Fruit fly (Drosophila melanogaster) whole organism, embryonic: Measurements from ENCODE around the gene moody.

Source experiments
- Awh ChIP-seq: fragments of 200-800 bp; sonication (Bioruptor generic); IDR thresholded peaks from 2 replicates; pipeline ENCODE4, ENCODE4 v1.3.6; 2022; ENCODE audit warnings: missing biosample characterization, missing genetic modification characterization
- Bdp1 ChIP-seq: fragments of 200-800 bp; sonication (Bioruptor generic); optimal IDR thresholded peaks from 3 replicates; lab custom pipeline; 2016; ENCODE audit warnings: missing biosample characterization, missing genetic modification characterization
- CG10209 ChIP-seq: fragments of 200-800 bp; sonication (Bioruptor generic); optimal IDR thresholded peaks from 3 replicates; lab custom pipeline; 2017; ENCODE audit warnings: missing biosample characterization, mild to moderate bottlenecking, missing genetic modification characterization, missing genetic modification reagents
- CG10274 ChIP-seq: fragments of 200-800 bp; sonication (Bioruptor generic); optimal IDR thresholded peaks from 3 replicates; lab custom pipeline; 2017; ENCODE audit warnings: missing biosample characterization, mild to moderate bottlenecking, missing genetic modification characterization
- CG10979 ChIP-seq: fragments of 200-800 bp; sonication (Bioruptor generic); optimal IDR thresholded peaks from 2 replicates; lab custom pipeline; 2018; ENCODE audit warnings: missing biosample characterization, mild to moderate bottlenecking, missing genetic modification characterization, moderate library complexity
- CG11093 ChIP-seq: fragments of 200-800 bp; sonication (Bioruptor generic); IDR thresholded peaks from 3 replicates; pipeline ENCODE4 v1.3.6; 2022; ENCODE audit warnings: missing biosample characterization, missing genetic modification characterization
- CG11560 ChIP-seq: fragments of 200-800 bp; sonication (Bioruptor generic); IDR thresholded peaks from 3 replicates; pipeline ENCODE4 v1.3.6; 2022; ENCODE audit warnings: missing biosample characterization, missing genetic modification characterization
- CG11696 ChIP-seq: fragments of 200-800 bp; sonication (Bioruptor generic); IDR thresholded peaks from 2 replicates; pipeline ENCODE4 v1.3.6; 2022; ENCODE audit warnings: missing biosample characterization, missing genetic modification characterization
- CG12104 ChIP-seq: fragments of 200-800 bp; sonication (Bioruptor generic); optimal IDR thresholded peaks from 3 replicates; lab custom pipeline; 2016; ENCODE audit warnings: missing biosample characterization, missing genetic modification characterization
- CG12236 ChIP-seq: fragments of 200-800 bp; sonication (Bioruptor generic); optimal IDR thresholded peaks from 2 replicates; lab custom pipeline; 2016; ENCODE audit warnings: missing biosample characterization, missing genetic modification characterization
- CG12744 ChIP-seq: fragments of 200-800 bp; sonication (Bioruptor generic); optimal IDR thresholded peaks from 2 replicates; lab custom pipeline; 2016; ENCODE audit warnings: missing biosample characterization, missing genetic modification characterization
- CG14050 ChIP-seq: fragments of 200-800 bp; sonication (Bioruptor generic); IDR thresholded peaks from 3 replicates; pipeline ENCODE4 v1.3.6; 2022; ENCODE audit warnings: missing biosample characterization, missing genetic modification characterization
- CG15601 ChIP-seq: fragments of 200-800 bp; sonication (Bioruptor generic); optimal IDR thresholded peaks from 3 replicates; lab custom pipeline; 2019; ENCODE audit warnings: missing biosample characterization, mild to moderate bottlenecking, missing genetic modification characterization, moderate library complexity
- CG16813 ChIP-seq: fragments of 200-800 bp; sonication (Bioruptor generic); IDR thresholded peaks from 3 replicates; pipeline ENCODE4 v1.3.6; 2022; ENCODE audit warnings: missing biosample characterization, missing genetic modification characterization; ENCODE audit not compliant: partially characterized antibody
- CG1832 ChIP-seq: fragments of 200-800 bp; sonication (Bioruptor generic); optimal IDR thresholded peaks from 2 replicates; lab custom pipeline; 2017; ENCODE audit warnings: missing biosample characterization, mild to moderate bottlenecking, missing genetic modification characterization, inconsistent platforms
- CG18764 ChIP-seq: fragments of 200-800 bp; sonication (Bioruptor generic); optimal IDR thresholded peaks from 3 replicates; lab custom pipeline; 2016; ENCODE audit warnings: missing biosample characterization, missing genetic modification characterization
- CG2199 ChIP-seq: fragments of 200-800 bp; sonication (Bioruptor generic); IDR thresholded peaks from 3 replicates; pipeline ENCODE4 v1.3.6; 2022; ENCODE audit warnings: missing biosample characterization, missing genetic modification characterization
- CG2678 ChIP-seq: fragments of 200-800 bp; sonication (Bioruptor generic); optimal IDR thresholded peaks from 3 replicates; lab custom pipeline; 2019; ENCODE audit warnings: missing biosample characterization, mild to moderate bottlenecking, missing genetic modification characterization, moderate library complexity
- CG2875 ChIP-seq: fragments of 200-800 bp; sonication (Bioruptor generic); optimal IDR thresholded peaks from 2 replicates; lab custom pipeline; 2017; ENCODE audit warnings: missing biosample characterization, mild to moderate bottlenecking, missing genetic modification characterization, missing genetic modification reagents
- CG33557 ChIP-seq: fragments of 200-800 bp; sonication (Bioruptor generic); optimal IDR thresholded peaks from 2 replicates; lab custom pipeline; 2019; ENCODE audit warnings: missing biosample characterization, mild to moderate bottlenecking, missing genetic modification characterization, moderate library complexity
- CG3838 ChIP-seq: fragments of 200-800 bp; sonication (Bioruptor generic); optimal IDR thresholded peaks from 3 replicates; lab custom pipeline; 2016; ENCODE audit warnings: missing biosample characterization, missing genetic modification characterization
- CG3995 ChIP-seq: fragments of 200-800 bp; sonication (Bioruptor generic); optimal IDR thresholded peaks from 3 replicates; lab custom pipeline; 2016; ENCODE audit warnings: missing biosample characterization, missing genetic modification characterization
- CG4424 ChIP-seq: fragments of 200-800 bp; sonication (Bioruptor generic); optimal IDR thresholded peaks from 3 replicates; lab custom pipeline; 2016; ENCODE audit warnings: missing biosample characterization, missing genetic modification characterization
- CG5245 ChIP-seq: fragments of 200-800 bp; sonication (Bioruptor generic); optimal IDR thresholded peaks from 3 replicates; lab custom pipeline; 2016; ENCODE audit warnings: missing biosample characterization, missing genetic modification characterization
- CG6689 ChIP-seq: fragments of 200-800 bp; sonication (Bioruptor generic); IDR thresholded peaks from 2 replicates; pipeline ENCODE4 v1.3.6; 2022; ENCODE audit warnings: missing biosample characterization, missing genetic modification characterization
- CG7271 ChIP-seq: fragments of 200-800 bp; sonication (Bioruptor generic); optimal IDR thresholded peaks from 2 replicates; lab custom pipeline; 2018; ENCODE audit warnings: missing biosample characterization, mild to moderate bottlenecking, missing genetic modification characterization, moderate library complexity
- CG7963 ChIP-seq: fragments of 200-800 bp; sonication (Bioruptor generic); IDR thresholded peaks from 3 replicates; pipeline ENCODE4 v1.3.6; 2022; ENCODE audit warnings: missing biosample characterization, missing genetic modification characterization; ENCODE audit not compliant: partially characterized antibody
- CG7987 ChIP-seq: fragments of 200-800 bp; sonication (Bioruptor generic); optimal IDR thresholded peaks from 2 replicates; lab custom pipeline; 2018; ENCODE audit warnings: missing biosample characterization, mild to moderate bottlenecking, missing genetic modification characterization, moderate library complexity
- CG8944 ChIP-seq: fragments of 200-800 bp; sonication (Bioruptor generic); optimal IDR thresholded peaks from 3 replicates; lab custom pipeline; 2016; ENCODE audit warnings: missing biosample characterization, missing genetic modification characterization
- Fer1 ChIP-seq: fragments of 200-800 bp; sonication (Bioruptor generic); optimal IDR thresholded peaks from 2 replicates; lab custom pipeline; 2017; ENCODE audit warnings: missing biosample characterization, mild to moderate bottlenecking, missing genetic modification characterization
- HLHmδ ChIP-seq: fragments of 200-800 bp; sonication (Bioruptor generic); optimal IDR thresholded peaks from 2 replicates; lab custom pipeline; 2018; ENCODE audit warnings: missing biosample characterization, mild to moderate bottlenecking, missing genetic modification characterization, moderate library complexity
- Mes4 ChIP-seq: fragments of 200-800 bp; sonication (Bioruptor generic); optimal IDR thresholded peaks from 2 replicates; lab custom pipeline; 2016; ENCODE audit warnings: missing biosample characterization, missing genetic modification characterization
- Oaz ChIP-seq: fragments of 200-800 bp; sonication (Bioruptor generic); IDR thresholded peaks from 2 replicates; pipeline ENCODE4 v1.3.6; 2022; ENCODE audit warnings: missing biosample characterization, missing genetic modification characterization
- PHDP ChIP-seq: fragments of 200-800 bp; sonication (Bioruptor generic); optimal IDR thresholded peaks from 3 replicates; lab custom pipeline; 2018; ENCODE audit warnings: missing biosample characterization, mild to moderate bottlenecking, missing genetic modification characterization, moderate library complexity
- Ptx1 ChIP-seq: fragments of 200-800 bp; sonication (Bioruptor generic); IDR thresholded peaks from 2 replicates; pipeline ENCODE4 v1.3.6; 2022; ENCODE audit warnings: missing biosample characterization, missing genetic modification characterization
- Sox100B ChIP-seq: fragments of 200-800 bp; sonication (Bioruptor generic); optimal IDR thresholded peaks from 3 replicates; lab custom pipeline; 2018; ENCODE audit warnings: missing biosample characterization, mild to moderate bottlenecking, missing genetic modification characterization
- Stat92E ChIP-seq, 3 experiments: fragments of >200 bp in 2 of 3; fragments of 200-800 bp in 1 of 3; sonication (Bioruptor generic) in 1 of 3; optimal IDR thresholded peaks; 2 replicates each; lab custom pipeline; 2017 to 2019; ENCODE audit warnings: missing biosample characterization in 3 of 3, missing genetic modification characterization in 3 of 3, mild to moderate bottlenecking in 1 of 3, moderate library complexity in 1 of 3
- aop ChIP-seq: fragments of 200-800 bp; sonication (Bioruptor generic); IDR thresholded peaks from 2 replicates; pipeline ENCODE4 v1.3.6; 2022; ENCODE audit warnings: missing biosample characterization, missing genetic modification characterization
- az2 ChIP-seq: fragments of 200-800 bp; sonication (Bioruptor generic); optimal IDR thresholded peaks from 3 replicates; lab custom pipeline; 2016; ENCODE audit warnings: missing biosample characterization, missing genetic modification characterization
- cad ChIP-seq: fragments of >200 bp; optimal IDR thresholded peaks from 2 replicates; lab custom pipeline; 2017; ENCODE audit warnings: missing biosample characterization, missing genetic modification characterization
- crp ChIP-seq, 2 experiments: fragments of 200-800 bp; sonication (Bioruptor generic); optimal IDR thresholded peaks; 2 replicates in 1 of 2; 3 replicates in 1 of 2; lab custom pipeline; 2017; ENCODE audit warnings: missing biosample characterization in 2 of 2, missing genetic modification characterization in 2 of 2, mild to moderate bottlenecking in 1 of 2, moderate library complexity in 1 of 2
- dan ChIP-seq: fragments of 200-800 bp; sonication (Bioruptor generic); IDR thresholded peaks from 2 replicates; pipeline ENCODE4 v1.3.6; 2022; ENCODE audit warnings: missing biosample characterization, missing genetic modification characterization
- dati ChIP-seq: fragments of 200-800 bp; sonication (Bioruptor generic); IDR thresholded peaks from 2 replicates; pipeline ENCODE4 v1.3.6; 2022; ENCODE audit warnings: missing biosample characterization, missing genetic modification characterization
- grn ChIP-seq: fragments of 200-800 bp; sonication (Bioruptor generic); optimal IDR thresholded peaks from 3 replicates; lab custom pipeline; 2017; ENCODE audit warnings: missing biosample characterization, missing genetic modification characterization
- hbn ChIP-seq: fragments of 200-800 bp; sonication (Bioruptor generic); IDR thresholded peaks from 2 replicates; pipeline ENCODE4 v1.3.6; 2022; ENCODE audit warnings: missing biosample characterization, missing genetic modification characterization; ENCODE audit not compliant: partially characterized antibody
- klu ChIP-seq: fragments of 200-800 bp; sonication (Bioruptor generic); IDR thresholded peaks from 2 replicates; pipeline ENCODE4 v1.3.6; 2022; ENCODE audit warnings: missing biosample characterization, missing genetic modification characterization
- psq ChIP-seq: fragments of 200-800 bp; sonication (Bioruptor generic); optimal IDR thresholded peaks from 2 replicates; lab custom pipeline; 2017; ENCODE audit warnings: missing biosample characterization, missing genetic modification characterization
- sc ChIP-seq, 3 experiments: fragments of >200 bp in 2 of 3; fragments of 200-800 bp in 1 of 3; sonication (Bioruptor generic) in 1 of 3; optimal IDR thresholded peaks; 2 replicates in 2 of 3; 3 replicates in 1 of 3; lab custom pipeline; 2017; ENCODE audit warnings: mild to moderate bottlenecking in 1 of 3, missing biosample characterization in 1 of 3, missing genetic modification characterization in 1 of 3, missing genetic modification reagents in 1 of 3
- sens-2 ChIP-seq: fragments of 200-800 bp; sonication (Bioruptor generic); IDR thresholded peaks from 2 replicates; pipeline ENCODE4 v1.3.6; 2022; ENCODE audit warnings: missing biosample characterization, missing genetic modification characterization
- zfh2 ChIP-seq: fragments of 200-800 bp; sonication (Bioruptor generic); optimal IDR thresholded peaks from 2 replicates; lab custom pipeline; 2016; ENCODE audit warnings: missing biosample characterization, missing genetic modification characterization

Gene moody

dm6 chrX:2005840-2006239 lies 44.1 kb downstream of the moody start (continued):
- TF ChIP-seq klu, result no peak
- TF ChIP-seq CG8944 (GFP tag; lab: Kevin White, UChicago), result peak; percentile 12
- TF ChIP-seq grn (GFP tag; lab: Kevin White, UChicago), result no peak
- TF ChIP-seq CG12104 (GFP tag; lab: Kevin White, UChicago), result peak; percentile 30
- TF ChIP-seq CG4424 (GFP tag; lab: Kevin White, UChicago), result peak; percentile 73
- TF ChIP-seq CG12236 (GFP tag; lab: Kevin White, UChicago), result peak; percentile 66
- peak; percentile 34 for TF ChIP-seq Bdp1
- TF ChIP-seq zfh2, result no peak
- 0 out of 3 replicates have a peak, but pooled peaks have one; percentile 17 for TF ChIP-seq CG7963
- TF ChIP-seq CG2875, result peak; percentile 53
- peak; percentile 7 for TF ChIP-seq CG3838
- TF ChIP-seq crp (GFP tag; optimal IDR thresholded peaks at IDR 0.05; lab: Kevin White, UChicago), result peak in 1 of 2 experiments; percentile 16
- TF ChIP-seq psq, result peak; percentile 24
- 0 out of 2 replicates have a peak, but pooled peaks have one; percentile 25 for TF ChIP-seq Oaz (GFP tag; lab: Robert Waterston, UW)
- peak; percentile 54 for TF ChIP-seq CG10209 (GFP tag; lab: Kevin White, UChicago)
- peak; percentile 48 for TF ChIP-seq az2
- TF ChIP-seq CG1832 (GFP tag; lab: Kevin White, UChicago), result no peak
- no peak for TF ChIP-seq dati (GFP tag; lab: Robert Waterston, UW)
- TF ChIP-seq CG11093 (GFP tag; lab: Robert Waterston, UW), result no peak
- TF ChIP-seq CG10979 (tag; lab: Kevin White, UChicago), result peak; percentile 57
- peak; percentile 42 for TF ChIP-seq CG18764 (GFP tag; lab: Kevin White, UChicago)
- TF ChIP-seq Mes4, result peak; percentile 77
- TF ChIP-seq CG15601 (tag; lab: Kevin White, UChicago), result peak; percentile 46
- peak; percentile 89 for TF ChIP-seq CG7987
- TF ChIP-seq Sox100B (GFP tag; lab: Kevin White, UChicago), result no peak
- peak; percentile 28; the same call in 1 of the 3 replicates for TF ChIP-seq CG14050 (GFP tag; lab: Robert Waterston, UW)
- TF ChIP-seq CG3995 (GFP tag; lab: Kevin White, UChicago), result peak; percentile 20
- peak; percentile 37 for TF ChIP-seq CG5245
- TF ChIP-seq CG2199, result peak; percentile 70; the same call in 1 of the 3 replicates
- no peak for TF ChIP-seq dan (GFP tag; lab: Robert Waterston, UW)
- no peak for TF ChIP-seq aop
- TF ChIP-seq sc (optimal IDR thresholded peaks at IDR 0.05; lab: Kevin White, UChicago), result no peak
- peak; percentile 64 for TF ChIP-seq sc (GFP tag; optimal IDR thresholded peaks at IDR 0.05; lab: Kevin White, UChicago)
- TF ChIP-seq Fer1, result peak; percentile 71
- TF ChIP-seq CG7271 (tag; lab: Kevin White, UChicago), result peak; percentile 58
- peak; percentile 12; the same call in 1 of the 2 replicates for TF ChIP-seq CG6689
- TF ChIP-seq cad, result no peak
- TF ChIP-seq hbn (GFP tag; lab: Robert Waterston, UW), result no peak
- no peak for TF ChIP-seq CG16813 (GFP tag; lab: Robert Waterston, UW)
- TF ChIP-seq sens-2 (GFP tag; lab: Robert Waterston, UW), result no peak
- peak; percentile 46 for TF ChIP-seq Ptx1
- TF ChIP-seq HLHmδ (GFP tag; lab: Kevin White, UChicago), result peak; percentile 68
- peak; percentile 48 for TF ChIP-seq CG10274 (GFP tag; lab: Kevin White, UChicago)
- peak; percentile 54 for TF ChIP-seq Awh (GFP tag; lab: Robert Waterston, UW)
- TF ChIP-seq CG11696 (GFP tag; lab: Robert Waterston, UW), result no peak
- TF ChIP-seq PHDP (tag; lab: Kevin White, UChicago), result peak; percentile 68
- TF ChIP-seq Stat92E (GFP tag; optimal IDR thresholded peaks at IDR 0.05; lab: Kevin White, UChicago), result no peak
- peak; percentile 55 for TF ChIP-seq CG33557 (GFP tag; lab: Kevin White, UChicago)
- peak; percentile 51 for TF ChIP-seq CG12744 (GFP tag; lab: Kevin White, UChicago)
- TF ChIP-seq CG11560 (tag; lab: Robert Waterston, UW), result no peak
- TF ChIP-seq CG2678 (tag; lab: Kevin White, UChicago), result peak; percentile 58
